Fruit fly (Drosophila melanogaster): ENCODE measurements around the gene EMC1.

EMC1 gene

dm6 chr3R:7886859-7887190 lies 20.3 kb downstream of the EMC1 start, which contains the start of gene ArgRS-m (continued):
- TF ChIP-seq H2.0 (GFP tag; IDR thresholded peaks at IDR 0.05) (peak; percentile 44), shn (GFP tag; optimal IDR thresholded peaks at IDR 0.05) (peak; percentile 52), pb (GFP tag; optimal IDR thresholded peaks at IDR 0.05) (peak; percentile 12), CG5245 (GFP tag; optimal IDR thresholded peaks at IDR 0.05) (no peak), Nf-YC (tag; optimal IDR thresholded peaks at IDR 0.05) (peak; percentile 17), scrt (GFP tag; optimal IDR thresholded peaks at IDR 0.05) (peak; percentile 4), gro (GFP tag; optimal IDR thresholded peaks at IDR 0.05) (no peak), CG7556 (GFP tag; optimal IDR thresholded peaks at IDR 0.05) (peak; percentile 51), mam (GFP tag; optimal IDR thresholded peaks at IDR 0.05) (peak; percentile 66), CG1792 (GFP tag; optimal IDR thresholded peaks at IDR 0.05) (no peak), CG18011 (GFP tag; optimal IDR thresholded peaks at IDR 0.05) (peak; percentile 23), bcd (GFP tag; optimal IDR thresholded peaks at IDR 0.05) (peak; percentile 45), Camta (GFP tag; optimal IDR thresholded peaks at IDR 0.05) (peak; percentile 20), CG4707 (GFP tag; optimal IDR thresholded peaks at IDR 0.05) (no peak), ERR (GFP tag; optimal IDR thresholded peaks at IDR 0.05) (peak; percentile 16), Aef1 (GFP tag; IDR thresholded peaks at IDR 0.05) (peak; percentile 20; the same call in 1 of the 3 replicates), repo (GFP tag; optimal IDR thresholded peaks at IDR 0.05) (peak; percentile 26), nerfin-1 (tag; optimal IDR thresholded peaks at IDR 0.05) (no peak), CG1603 (tag; optimal IDR thresholded peaks at IDR 0.05) (peak; percentile 72), HLH3B (GFP tag; IDR thresholded peaks at IDR 0.05) (0 out of 2 replicates have a peak, but pooled peaks have one; percentile 7), Lim3 (GFP tag; IDR thresholded peaks at IDR 0.05) (no peak), CG11456 (GFP tag; IDR thresholded peaks at IDR 0.05) (peak; percentile 73; the same call in 1 of the 3 replicates), E2f1 (GFP tag; IDR thresholded peaks at IDR 0.05) (no peak), CG9797 (GFP tag; optimal IDR thresholded peaks at IDR 0.05) (peak; percentile 85), Dbx (GFP tag; IDR thresholded peaks at IDR 0.05) (peak; percentile 39; the same call in 1 of the 3 replicates), CG2199 (GFP tag; IDR thresholded peaks at IDR 0.05) (no peak), Doc3 (GFP tag; IDR thresholded peaks at IDR 0.05; ENCODE audit: partially characterized antibody) (no peak), her (GFP tag; optimal IDR thresholded peaks at IDR 0.05) (peak; percentile 56), Oaz (GFP tag; IDR thresholded peaks at IDR 0.05) (no peak), CG34376 (GFP tag; optimal IDR thresholded peaks at IDR 0.05) (peak; percentile 44), CG12744 (GFP tag; optimal IDR thresholded peaks at IDR 0.05) (peak; percentile 43), CG9876 (GFP tag; optimal IDR thresholded peaks at IDR 0.05) (no peak), jigr1 (GFP tag; IDR thresholded peaks at IDR 0.05) (no peak), Hsf (GFP tag; optimal IDR thresholded peaks at IDR 0.05) (peak; percentile 65), sisA (GFP tag; IDR thresholded peaks at IDR 0.05) (peak; percentile 31; the same call in 1 of the 2 replicates), crp (GFP tag; optimal IDR thresholded peaks at IDR 0.05) (peak; percentile 67 to 98), CG13296 (GFP tag; optimal IDR thresholded peaks at IDR 0.05) (peak; percentile 33), Meics (GFP tag; optimal IDR thresholded peaks at IDR 0.05) (peak; percentile 49), CG7839 (tag; optimal IDR thresholded peaks at IDR 0.05) (peak; percentile 45), sd (tag; optimal IDR thresholded peaks at IDR 0.05) (peak; percentile 33), Bteb2 (GFP tag; optimal IDR thresholded peaks at IDR 0.05) (peak; percentile 63), CG10431 (GFP tag; optimal IDR thresholded peaks at IDR 0.05) (peak; percentile 86), CG11247 (GFP tag; IDR thresholded peaks at IDR 0.05) (0 out of 2 replicates have a peak, but pooled peaks have one; percentile 21), dpn (GFP tag; optimal IDR thresholded peaks at IDR 0.05) (peak; percentile 54), Kr (GFP tag; optimal IDR thresholded peaks at IDR 0.05) (no peak), emc (GFP tag; optimal IDR thresholded peaks at IDR 0.05) (peak; percentile 28), CG33213 (GFP tag; optimal IDR thresholded peaks at IDR 0.05) (peak; percentile 35), CG2120 (GFP tag; optimal IDR thresholded peaks at IDR 0.05) (peak; percentile 89), CG9609 (GFP tag; optimal IDR thresholded peaks at IDR 0.05) (peak; percentile 66), Lhr (GFP tag; optimal IDR thresholded peaks at IDR 0.05) (peak; percentile 54), CG13624 (GFP tag; optimal IDR thresholded peaks at IDR 0.05) (peak; percentile 67), CG8944 (GFP tag; optimal IDR thresholded peaks at IDR 0.05) (peak; percentile 45)

Data from whole organism, embryonic.